Worm (Caenorhabditis elegans) whole organism, late embryonic: ENCODE results near the gene ttr-1.

ENCODE experiments used
- dve-1 ChIP-seq: sonication (generic microtip); optimal IDR thresholded peaks from 2 replicates; lab custom pipeline; 2017; ENCODE audit warnings: antibody characterized with exemption, mild to moderate bottlenecking, missing genetic modification characterization, missing compliant biosample characterization
- fkh-6 ChIP-seq: sonication (generic microtip); optimal IDR thresholded peaks from 2 replicates; lab custom pipeline; 2016; ENCODE audit warnings: missing genetic modification characterization, missing compliant biosample characterization
- nhr-11 ChIP-seq: fragments of 150-350 bp; optimal IDR thresholded peaks from 2 replicates; lab custom pipeline; 2014; ENCODE audit warnings: missing biosample characterization, missing genetic modification characterization

DNA sequence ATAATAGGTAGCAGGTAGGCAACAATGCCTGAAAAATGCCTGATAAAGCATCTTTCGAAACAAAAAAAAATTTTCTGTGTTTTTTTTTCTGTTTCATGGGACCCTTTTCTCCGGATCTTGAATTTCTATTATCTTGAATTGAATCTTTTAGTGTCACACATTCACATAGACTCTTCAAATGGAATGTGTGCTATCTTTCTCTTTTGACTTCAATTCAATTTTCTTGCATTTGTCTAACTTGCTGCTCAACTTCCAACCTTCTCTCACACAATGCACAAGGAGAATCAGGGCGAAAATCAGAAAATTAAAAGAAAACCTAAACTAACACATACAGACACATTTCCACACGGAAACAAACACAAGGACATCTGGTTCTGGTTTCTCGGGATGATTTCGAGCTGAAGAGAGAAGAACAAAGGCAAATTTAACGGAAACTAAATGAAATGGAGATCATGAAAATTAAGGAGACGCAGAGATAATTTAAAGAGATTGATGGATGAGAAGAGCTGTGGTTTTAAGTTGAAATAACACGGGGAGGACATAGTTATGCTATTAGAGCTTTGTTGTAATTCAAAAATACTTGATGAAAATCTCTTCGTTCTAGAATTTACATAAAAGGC lies 43.4 kb downstream of the ttr-1 start:
- no peak for TF ChIP-seq dve-1 (tag; lab: Kevin White, UChicago)
- TF ChIP-seq nhr-11 (tag; lab: Kevin White, UChicago), result no peak
- no peak for TF ChIP-seq fkh-6 (tag; lab: Kevin White, UChicago)
